Worm (Caenorhabditis elegans) whole organism, young adult: ENCODE results near the gene fbxa-96.

Source experiments
- B0336.3 ChIP-seq: fragments of 200-800 bp; sonication (Bioruptor generic); IDR thresholded peaks from 2 replicates; pipeline ENCODE4 v1.3.6; 2022; ENCODE audit warnings: missing genetic modification characterization, missing compliant biosample characterization
- F52B5.7 ChIP-seq: sonication (generic microtip); optimal IDR thresholded peaks from 2 replicates; lab custom pipeline; 2016; ENCODE audit warnings: mild to moderate bottlenecking, missing genetic modification characterization, missing compliant biosample characterization
- K11D2.4 ChIP-seq: fragments of 200-800 bp; sonication (Bioruptor generic); IDR thresholded peaks from 2 replicates; pipeline ENCODE4 v1.3.6; 2022; ENCODE audit warnings: missing genetic modification reagents, missing genetic modification characterization, missing compliant biosample characterization
- Y56A3A.18 ChIP-seq: fragments of 200-800 bp; sonication (Bioruptor generic); IDR thresholded peaks from 2 replicates; pipeline ENCODE4 v1.3.6; 2022; ENCODE audit warnings: missing genetic modification reagents, missing genetic modification characterization, missing compliant biosample characterization
- Y95B8A.8 ChIP-seq: fragments of 200-800 bp; sonication (Bioruptor generic); IDR thresholded peaks from 2 replicates; pipeline ENCODE4 v1.3.6; 2022; ENCODE audit warnings: missing genetic modification reagents, missing genetic modification characterization, missing compliant biosample characterization
- ZK185.1 ChIP-seq: sonication (generic microtip); optimal IDR thresholded peaks from 2 replicates; lab custom pipeline; 2016; ENCODE audit warnings: mild to moderate bottlenecking, missing genetic modification characterization, missing compliant biosample characterization; ENCODE audit not compliant: poor library complexity, severe bottlenecking
- ama-1 ChIP-seq, 3 experiments: fragments of 150-350 bp in 1 of 3; sonication (generic microtip) in 2 of 3; optimal IDR thresholded peaks; 2 replicates each; lab custom pipeline; 2014 to 2018; ENCODE audit warnings: missing biosample characterization in 2 of 3, missing genetic modification characterization in 2 of 3, missing genetic modification reagents in 2 of 3
- attf-3 ChIP-seq: fragments of 200-800 bp; sonication (Bioruptor generic); conservative IDR thresholded peaks from 2 replicates; pipeline ENCODE4 v1.3.6; 2022; ENCODE audit warnings: missing genetic modification reagents, missing genetic modification characterization, missing compliant biosample characterization
- cebp-1 ChIP-seq, 2 experiments: fragments of 200-800 bp in 1 of 2; sonication (Bioruptor generic) in 1 of 2; sonication (generic microtip) in 1 of 2; IDR thresholded peaks in 1 of 2; optimal IDR thresholded peaks in 1 of 2; 2 replicates each; pipeline versions ENCODE4 v1.3.6 to Lab custom; 2017 to 2022; ENCODE audit warnings: missing compliant biosample characterization in 2 of 2, missing genetic modification characterization in 2 of 2, mild to moderate bottlenecking in 1 of 2, missing genetic modification reagents in 1 of 2, moderate library complexity in 1 of 2
- ceh-40 ChIP-seq: fragments of 200-800 bp; sonication (Bioruptor generic); IDR thresholded peaks from 2 replicates; pipeline ENCODE4 v1.3.6; 2022; ENCODE audit warnings: missing genetic modification characterization, missing compliant biosample characterization
- ceh-58 ChIP-seq: fragments of 200-800 bp; sonication (Bioruptor generic); IDR thresholded peaks from 2 replicates; pipeline ENCODE4 v1.3.6; 2022; ENCODE audit warnings: missing genetic modification characterization, missing compliant biosample characterization
- efl-1 ChIP-seq: fragments of 150-350 bp; optimal IDR thresholded peaks from 2 replicates; lab custom pipeline; 2014; ENCODE audit warnings: missing biosample characterization, missing genetic modification reagents, missing genetic modification characterization
- egl-44 ChIP-seq: fragments of 200-800 bp; sonication (Bioruptor generic); IDR thresholded peaks from 2 replicates; pipeline ENCODE4 v1.3.6; 2022; ENCODE audit warnings: missing genetic modification reagents, missing genetic modification characterization, missing compliant biosample characterization
- ets-4 ChIP-seq: fragments of 200-800 bp; sonication (Bioruptor generic); optimal IDR thresholded peaks from 2 replicates; lab custom pipeline; 2018; ENCODE audit warnings: mild to moderate bottlenecking, missing genetic modification characterization, missing compliant biosample characterization
- him-1 ChIP-seq: sonication (generic microtip); optimal IDR thresholded peaks from 2 replicates; lab custom pipeline; 2016; ENCODE audit warnings: missing genotype, missing genetic modification reagents, missing genetic modification characterization, missing compliant biosample characterization
- hlh-12 ChIP-seq: sonication (generic microtip); optimal IDR thresholded peaks from 2 replicates; lab custom pipeline; 2016; ENCODE audit warnings: missing genetic modification characterization, missing compliant biosample characterization
- hmg-1.2 ChIP-seq: fragments of 200-800 bp; sonication (Bioruptor generic); IDR thresholded peaks from 2 replicates; pipeline ENCODE4 v1.3.6; 2022; ENCODE audit warnings: missing genetic modification reagents, missing genetic modification characterization, missing compliant biosample characterization
- hmg-20 ChIP-seq: fragments of 200-800 bp; sonication (Bioruptor generic); IDR thresholded peaks from 2 replicates; pipeline ENCODE4 v1.3.6; 2022; ENCODE audit warnings: missing genetic modification reagents, missing genetic modification characterization, missing compliant biosample characterization
- hrde-1 ChIP-seq: sonication (generic microtip); optimal IDR thresholded peaks from 2 replicates; lab custom pipeline; 2016; ENCODE audit warnings: missing genetic modification characterization, mild to moderate bottlenecking, missing compliant biosample characterization, moderate library complexity, missing genotype, missing genetic modification reagents, borderline replicate concordance
- lin-26 ChIP-seq: fragments of 200-800 bp; sonication (Bioruptor generic); IDR thresholded peaks from 2 replicates; pipeline ENCODE4 v1.3.6; 2022; ENCODE audit warnings: missing genetic modification reagents, missing genetic modification characterization, missing compliant biosample characterization
- lin-40 ChIP-seq: sonication (generic microtip); optimal IDR thresholded peaks from 2 replicates; lab custom pipeline; 2016; ENCODE audit warnings: missing genetic modification characterization, mild to moderate bottlenecking, missing compliant biosample characterization, missing genotype, missing genetic modification reagents
- lsl-1 ChIP-seq: fragments of 200-800 bp; sonication (Bioruptor generic); optimal IDR thresholded peaks from 2 replicates; lab custom pipeline; 2018; ENCODE audit warnings: mild to moderate bottlenecking, missing genetic modification characterization, moderate library complexity, missing compliant biosample characterization
- madf-6 ChIP-seq: fragments of 200-800 bp; sonication (Bioruptor generic); IDR thresholded peaks from 2 replicates; pipeline ENCODE4 v1.3.6; 2022; ENCODE audit warnings: missing genetic modification reagents, missing genetic modification characterization, missing compliant biosample characterization
- mcd-1 ChIP-seq: fragments of 200-800 bp; sonication (Bioruptor generic); IDR thresholded peaks from 2 replicates; pipeline ENCODE4 v1.3.6; 2022; ENCODE audit warnings: missing genetic modification reagents, missing genetic modification characterization, missing compliant biosample characterization
- mxl-1 ChIP-seq: sonication (generic microtip); optimal IDR thresholded peaks from 2 replicates; lab custom pipeline; 2016; ENCODE audit warnings: missing genetic modification characterization, missing compliant biosample characterization
- nfya-2 ChIP-seq: fragments of 200-800 bp; sonication (Bioruptor generic); IDR thresholded peaks from 2 replicates; pipeline ENCODE4 v1.3.6; 2022; ENCODE audit warnings: missing genetic modification reagents, missing genetic modification characterization, missing compliant biosample characterization
- nhr-179 ChIP-seq: sonication (generic microtip); optimal IDR thresholded peaks from 2 replicates; lab custom pipeline; 2016; ENCODE audit warnings: mild to moderate bottlenecking, missing genetic modification characterization, missing compliant biosample characterization
- nhr-27 ChIP-seq: fragments of 200-800 bp; sonication (Bioruptor generic); optimal IDR thresholded peaks from 2 replicates; lab custom pipeline; 2018; ENCODE audit warnings: mild to moderate bottlenecking, missing genetic modification characterization, moderate library complexity, missing compliant biosample characterization
- rpc-1 ChIP-seq, 2 experiments: fragments of 150-350 bp in 1 of 2; sonication (generic microtip) in 1 of 2; optimal IDR thresholded peaks; 2 replicates each; lab custom pipeline; 2014 to 2018; ENCODE audit warnings: missing biosample characterization in 1 of 2, missing genetic modification characterization in 1 of 2, missing genetic modification reagents in 1 of 2, missing genotype in 1 of 2
- sdz-38 ChIP-seq: sonication (generic microtip); optimal IDR thresholded peaks from 2 replicates; lab custom pipeline; 2016; ENCODE audit warnings: missing genotype, missing genetic modification characterization, missing compliant biosample characterization
- snpc-1.1 ChIP-seq: sonication (generic microtip); optimal IDR thresholded peaks from 2 replicates; lab custom pipeline; 2017; ENCODE audit warnings: missing genetic modification characterization, mild to moderate bottlenecking, missing compliant biosample characterization, antibody characterized with exemption, moderate library complexity, missing genotype, missing genetic modification reagents; ENCODE audit not compliant: insufficient read depth
- tbx-9 ChIP-seq: sonication (generic microtip); optimal IDR thresholded peaks from 2 replicates; lab custom pipeline; 2016; ENCODE audit warnings: borderline replicate concordance, missing genetic modification characterization, inconsistent platforms, missing compliant biosample characterization
- ztf-26 ChIP-seq: sonication (generic microtip); optimal IDR thresholded peaks from 2 replicates; lab custom pipeline; 2017; ENCODE audit warnings: missing genetic modification characterization, missing compliant biosample characterization

Gene fbxa-96

ce11 chrX:15084395-15084794, 24.2 kb upstream of the fbxa-96 start, which contains the start of gene F09B12.5 (continued):
- no peak for TF ChIP-seq hrde-1 (tag; lab: Kevin White, UChicago)
- no peak for TF ChIP-seq K11D2.4 (GFP tag; lab: Robert Waterston, UW)
- TF ChIP-seq mcd-1 (GFP tag; lab: Robert Waterston, UW), result no peak

ce11 chrX:15083795-15084194, 23.6 kb upstream of the fbxa-96 start, which contains the start of gene H40L08.1:
H40L08.1 (minus strand) TSS chrX:15084086.
- peak; percentile 90 for TF ChIP-seq attf-3 (GFP tag; lab: Robert Waterston, UW)
- no peak for TF ChIP-seq snpc-1.1 (tag; lab: Kevin White, UChicago)
- TF ChIP-seq, all 124 proteins: peak for 1

ce11 chrX:15081486-15081885, 21.3 kb upstream of the fbxa-96 start:
- no peak for TF ChIP-seq ets-4 (GFP tag; lab: Kevin White, UChicago)
- TF ChIP-seq lin-26 (GFP tag; lab: Robert Waterston, UW), result 0 out of 2 replicates have a peak, but pooled peaks have one; percentile 22
- no peak for TF ChIP-seq ceh-58
- TF ChIP-seq F52B5.7, result no peak

- TF ChIP-seq ztf-26 (tag; lab: Kevin White, UChicago) (peak; percentile 59), lin-40 (tag; lab: Kevin White, UChicago) (peak; percentile 28), cebp-1 (GFP tag; IDR thresholded peaks at IDR 0.05; lab: Robert Waterston, UW) (no peak), cebp-1 (tag; optimal IDR thresholded peaks at IDR 0.05; lab: Kevin White, UChicago) (peak; percentile 9), lsl-1 (no peak), him-1 (tag; lab: Kevin White, UChicago) (no peak)
Measured at ce11 chrX:15079406-15079805, 19.2 kb upstream of the fbxa-96 start.

- TF ChIP-seq cebp-1 (GFP tag; IDR thresholded peaks at IDR 0.05; lab: Robert Waterston, UW) (no peak), cebp-1 (tag; optimal IDR thresholded peaks at IDR 0.05; lab: Kevin White, UChicago) (peak; percentile 26), mxl-1 (tag; lab: Kevin White, UChicago) (no peak), K11D2.4 (GFP tag; lab: Robert Waterston, UW) (0 out of 2 replicates have a peak, but pooled peaks have one; percentile 31), ztf-26 (tag; lab: Kevin White, UChicago) (no peak), rpc-1 (optimal IDR thresholded peaks at IDR 0.05; lab: Kevin White, UChicago) (no peak), rpc-1 (tag; optimal IDR thresholded peaks at IDR 0.05; lab: Kevin White, UChicago) (no peak), sdz-38 (tag; lab: Kevin White, UChicago) (no peak), ceh-40 (GFP tag; lab: Robert Waterston, UW) (no peak), mcd-1 (GFP tag; lab: Robert Waterston, UW) (no peak)
Measured at ce11 chrX:15078276-15078675, 18.1 kb upstream of the fbxa-96 start.

- TF ChIP-seq egl-44 (GFP tag; lab: Robert Waterston, UW) (no peak), B0336.3 (no peak)
Measured at ce11 chrX:15077597-15078261, 17.5 kb upstream of the fbxa-96 start, which contains the start of the genes H40L08.8, H40L08.2 and H40L08.7. H40L08.8 (minus strand) TSS chrX:15077633. H40L08.2 (minus strand) TSS chrX:15077744. H40L08.7 (minus strand) TSS chrX:15077744.

- TF ChIP-seq madf-6 (GFP tag; lab: Robert Waterston, UW) (0 out of 2 replicates have a peak, but pooled peaks have one; percentile 6), hlh-12 (no peak), Y95B8A.8 (GFP tag; lab: Robert Waterston, UW) (no peak), Y56A3A.18 (GFP tag; lab: Robert Waterston, UW) (0 out of 2 replicates have a peak, but pooled peaks have one; percentile 28), nhr-27 (no peak), ceh-58 (no peak), ZK185.1 (tag; lab: Kevin White, UChicago) (no peak), hmg-20 (GFP tag; lab: Robert Waterston, UW) (no peak), nfya-2 (GFP tag; lab: Robert Waterston, UW) (no peak), hmg-1.2 (no peak), efl-1 (GFP tag; lab: Kevin White, UChicago) (no peak), nhr-179 (tag; lab: Kevin White, UChicago) (no peak), egl-44 (GFP tag; lab: Robert Waterston, UW) (no peak), tbx-9 (tag; lab: Kevin White, UChicago) (no peak), ama-1 (optimal IDR thresholded peaks at IDR 0.05; lab: Kevin White, UChicago) (peak; percentile 13), ama-1 (GFP tag; optimal IDR thresholded peaks at IDR 0.05; lab: Kevin White, UChicago) (no peak), F52B5.7 (no peak)
Measured at ce11 chrX:15076909-15077308, 16.7 kb upstream of the fbxa-96 start.
